Worm (Caenorhabditis elegans) whole organism, late embryonic: ENCODE data around the gene bub-3.

Source experiments
- ama-1 ChIP-seq: fragments of 150-350 bp; optimal IDR thresholded peaks from 2 replicates; lab custom pipeline; 2014
- ceh-31 ChIP-seq: sonication (generic microtip); optimal IDR thresholded peaks from 2 replicates; lab custom pipeline; 2016; ENCODE audit warnings: missing genetic modification characterization, missing compliant biosample characterization
- che-1 ChIP-seq: sonication (generic microtip); optimal IDR thresholded peaks from 2 replicates; lab custom pipeline; 2016; ENCODE audit warnings: mild to moderate bottlenecking, missing genetic modification characterization, missing compliant biosample characterization
- dve-1 ChIP-seq: sonication (generic microtip); optimal IDR thresholded peaks from 2 replicates; lab custom pipeline; 2017; ENCODE audit warnings: antibody characterized with exemption, mild to moderate bottlenecking, missing genetic modification characterization, missing compliant biosample characterization
- fkh-10 ChIP-seq: fragments of 150-350 bp; optimal IDR thresholded peaks from 2 replicates; lab custom pipeline; 2014; ENCODE audit warnings: missing biosample characterization, missing genetic modification reagents, missing genetic modification characterization
- pat-9 ChIP-seq: fragments of 200-800 bp; sonication (Bioruptor generic); optimal IDR thresholded peaks from 2 replicates; lab custom pipeline; 2018; ENCODE audit warnings: mild to moderate bottlenecking, missing genetic modification characterization, moderate library complexity, missing compliant biosample characterization
- zip-5 ChIP-seq: sonication (generic microtip); optimal IDR thresholded peaks from 2 replicates; lab custom pipeline; 2016; ENCODE audit warnings: missing genetic modification characterization, missing compliant biosample characterization

DNA sequence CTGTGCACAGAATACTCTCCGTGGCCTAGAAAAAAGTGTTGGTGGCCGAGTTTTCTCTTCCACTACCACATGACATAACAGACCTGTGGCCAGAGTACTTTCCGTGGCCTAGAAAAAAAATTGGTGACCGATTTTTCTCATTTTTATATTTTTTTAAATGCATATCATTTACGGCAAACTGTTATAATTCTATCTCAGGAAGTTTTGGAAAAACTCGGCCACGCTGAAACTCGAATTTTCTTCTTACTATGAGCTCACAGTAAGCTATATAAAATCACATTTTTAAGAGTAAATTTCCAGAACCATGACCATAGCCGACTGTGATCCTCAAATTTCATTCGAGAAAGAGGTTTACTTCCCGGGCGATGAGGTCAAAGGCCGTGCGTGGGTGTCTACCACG is 26.2 kb downstream of the bub-3 start, which contains the start of gene arrd-14:
- TF ChIP-seq fkh-10 (GFP tag; lab: Kevin White, UChicago) (no peak), ceh-31 (no peak), zip-5 (no peak), pat-9 (no peak), che-1 (tag; lab: Kevin White, UChicago) (no peak), ama-1 (lab: Kevin White, UChicago) (no peak), dve-1 (tag; lab: Kevin White, UChicago) (no peak)
